Worm (Caenorhabditis elegans) whole organism, L4 larva: ENCODE measurements around the gene C04B4.1.

Experiments
- ceh-20 ChIP-seq: fragments of 200-800 bp; sonication (Bioruptor generic); IDR thresholded peaks from 2 replicates; pipeline ENCODE4 v1.3.6; 2022; ENCODE audit warnings: missing genetic modification reagents, missing genetic modification characterization, missing compliant biosample characterization
- ceh-28 ChIP-seq: fragments of 150-350 bp; optimal IDR thresholded peaks from 2 replicates; lab custom pipeline; 2014; ENCODE audit warnings: missing biosample characterization, missing genetic modification reagents, missing genetic modification characterization
- ceh-82 ChIP-seq: sonication (generic microtip); optimal IDR thresholded peaks from 2 replicates; lab custom pipeline; 2017; ENCODE audit warnings: missing biosample characterization, missing genetic modification characterization
- hmg-1.1 ChIP-seq: fragments of 200-800 bp; sonication (Bioruptor generic); IDR thresholded peaks from 2 replicates; pipeline ENCODE4 v1.3.6; 2022; ENCODE audit warnings: missing genetic modification reagents, missing genetic modification characterization, missing compliant biosample characterization
- lir-3 ChIP-seq: sonication (generic microtip); optimal IDR thresholded peaks from 2 replicates; lab custom pipeline; 2016; ENCODE audit warnings: mild to moderate bottlenecking, missing genetic modification characterization, missing compliant biosample characterization
- mdt-29 ChIP-seq: fragments of 200-800 bp; sonication (Bioruptor generic); IDR thresholded peaks from 2 replicates; pipeline ENCODE4 v1.3.6; 2022; ENCODE audit warnings: missing genetic modification reagents, missing genetic modification characterization, missing compliant biosample characterization
- saeg-2 ChIP-seq: fragments of 200-800 bp; sonication (Bioruptor generic); IDR thresholded peaks from 2 replicates; pipeline ENCODE4 v1.3.6; 2022; ENCODE audit warnings: missing genetic modification reagents, missing genetic modification characterization, missing compliant biosample characterization
- unc-130 ChIP-seq: sonication (generic microtip); optimal IDR thresholded peaks from 2 replicates; lab custom pipeline; 2016; ENCODE audit warnings: missing genetic modification reagents, missing genetic modification characterization, missing compliant biosample characterization

DNA sequence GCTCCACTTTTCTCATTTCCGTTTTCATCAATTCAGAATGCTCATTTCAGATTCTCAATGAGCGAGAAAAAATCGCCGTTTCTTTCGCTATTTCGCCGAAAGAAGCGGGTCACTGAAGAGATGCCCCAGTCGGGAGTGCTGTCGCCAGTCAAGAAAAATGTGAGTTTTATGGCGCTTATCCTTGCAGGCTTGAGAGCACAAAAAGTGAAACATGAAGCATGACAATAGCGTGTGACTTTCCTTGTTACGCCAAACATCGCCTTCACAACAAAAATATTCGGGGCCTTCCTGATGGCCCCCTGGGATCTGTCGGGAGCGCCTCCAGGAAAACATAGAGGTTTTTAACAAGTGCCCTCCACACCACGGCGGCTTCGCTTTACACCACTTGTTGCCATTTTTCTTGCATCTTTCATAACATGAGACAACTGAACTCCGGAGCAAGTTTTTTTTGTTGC lies 24.0 kb upstream of the C04B4.1 start, which contains the start of gene E01G6.2:
- TF ChIP-seq hmg-1.1 (GFP tag; lab: Robert Waterston, UW) (0 out of 2 replicates have a peak, but pooled peaks have one; percentile 31), ceh-28 (tag; lab: Kevin White, UChicago) (no peak), mdt-29 (GFP tag; lab: Robert Waterston, UW) (no peak), ceh-82 (no peak), unc-130 (no peak), ceh-20 (GFP tag; lab: Robert Waterston, UW) (0 out of 2 replicates have a peak, but pooled peaks have one; percentile 29), saeg-2 (GFP tag; lab: Robert Waterston, UW) (no peak), lir-3 (no peak)
